Worm (Caenorhabditis elegans): ENCODE measurements around the gene srxa-14.

DNA sequence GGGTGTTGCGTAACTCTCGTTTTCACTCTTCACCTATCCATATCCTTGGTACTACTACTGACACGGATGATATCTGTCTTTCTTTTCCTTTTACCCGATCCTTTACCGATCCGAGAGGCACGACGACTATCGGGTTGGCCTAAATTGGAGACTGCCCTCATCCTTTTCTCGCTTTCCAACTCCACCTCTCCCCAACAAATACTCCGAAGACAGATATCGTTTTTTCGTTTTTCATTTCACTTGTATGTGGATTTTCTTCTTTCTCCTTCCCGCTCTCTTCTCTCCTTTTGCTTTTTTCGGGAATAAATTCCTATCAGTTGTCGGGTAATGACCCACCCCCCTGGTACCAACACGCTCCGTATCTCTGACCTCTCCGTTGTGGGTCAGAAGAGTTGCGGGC, 25.5 kb downstream of the srxa-14 start:
- TF ChIP-seq arid-1 (GFP tag; conservative IDR thresholded peaks at IDR 0.05) (no peak), ceh-82 (tag; optimal IDR thresholded peaks at IDR 0.05) (no peak), mes-2 (tag; optimal IDR thresholded peaks at IDR 0.05; ENCODE audit: poor library complexity, severe bottlenecking) (no peak), ama-1 (optimal IDR thresholded peaks at IDR 0.05) (no peak), dmd-9 (GFP tag; IDR thresholded peaks at IDR 0.05) (no peak), dpl-1 (GFP tag; optimal IDR thresholded peaks at IDR 0.05) (no peak)

All from whole organism, L4 larva.